Worm (Caenorhabditis elegans): Measurements from ENCODE around the gene str-92.

The str-92 gene

DNA sequence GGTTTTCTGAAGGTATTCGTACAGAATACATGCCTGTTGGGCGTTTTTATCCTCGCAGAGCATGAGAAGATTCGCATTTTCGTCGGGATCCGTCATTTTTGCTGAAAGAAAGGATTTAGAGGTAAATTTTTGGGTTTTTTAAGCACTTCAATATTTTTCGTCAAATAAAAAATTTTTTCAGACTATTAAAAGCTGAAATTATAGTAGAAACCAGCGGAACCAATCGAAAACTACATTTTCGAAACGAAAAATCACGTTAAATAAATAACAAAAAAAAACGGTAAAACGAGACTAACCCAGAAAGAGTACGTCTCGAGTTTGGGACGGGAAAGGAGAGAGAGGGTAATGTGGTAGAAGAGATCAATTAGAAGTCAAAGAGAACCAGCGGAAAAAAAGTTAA, 26.0 kb downstream of the str-92 start, which contains the start of gene fbxa-192:
Gene fbxa-192 (minus strand): TSS at position 101 of the 400 bp plus-strand sequence.
- no peak for TF ChIP-seq zip-4 (GFP tag; optimal IDR thresholded peaks at IDR 0.05)
- no peak for TF ChIP-seq F16B12.6 (tag; optimal IDR thresholded peaks at IDR 0.05)
- no peak for TF ChIP-seq unc-86 (tag; optimal IDR thresholded peaks at IDR 0.05)
- TF ChIP-seq mep-1 (tag; optimal IDR thresholded peaks at IDR 0.05), result no peak
- no peak for TF ChIP-seq ceh-63 (GFP tag; optimal IDR thresholded peaks at IDR 0.05)
- TF ChIP-seq nhr-19 (GFP tag; conservative IDR thresholded peaks at IDR 0.05), result no peak
- no peak for TF ChIP-seq tlp-1 (tag; optimal IDR thresholded peaks at IDR 0.05)
- no peak for TF ChIP-seq jun-1 (tag; optimal IDR thresholded peaks at IDR 0.05)
- no peak for TF ChIP-seq skn-1 (tag; optimal IDR thresholded peaks at IDR 0.05)
- no peak for TF ChIP-seq lin-13 (GFP tag; optimal IDR thresholded peaks at IDR 0.05)
- TF ChIP-seq fkh-8 (tag; optimal IDR thresholded peaks at IDR 0.05), result no peak
- no peak for TF ChIP-seq unc-98 (GFP tag; IDR thresholded peaks at IDR 0.05)
- no peak for TF ChIP-seq lin-15B (tag; optimal IDR thresholded peaks at IDR 0.05)
- TF ChIP-seq zag-1 (tag; optimal IDR thresholded peaks at IDR 0.05), result no peak
- no peak for TF ChIP-seq nhr-12 (tag; optimal IDR thresholded peaks at IDR 0.05)
- TF ChIP-seq ceh-8 (GFP tag; optimal IDR thresholded peaks at IDR 0.05), result no peak
- TF ChIP-seq unc-130 (tag; optimal IDR thresholded peaks at IDR 0.05), result no peak
- no peak for TF ChIP-seq C16A3.4 (tag; optimal IDR thresholded peaks at IDR 0.05)
- TF ChIP-seq lsy-2 (tag; optimal IDR thresholded peaks at IDR 0.05), result no peak

DNA sequence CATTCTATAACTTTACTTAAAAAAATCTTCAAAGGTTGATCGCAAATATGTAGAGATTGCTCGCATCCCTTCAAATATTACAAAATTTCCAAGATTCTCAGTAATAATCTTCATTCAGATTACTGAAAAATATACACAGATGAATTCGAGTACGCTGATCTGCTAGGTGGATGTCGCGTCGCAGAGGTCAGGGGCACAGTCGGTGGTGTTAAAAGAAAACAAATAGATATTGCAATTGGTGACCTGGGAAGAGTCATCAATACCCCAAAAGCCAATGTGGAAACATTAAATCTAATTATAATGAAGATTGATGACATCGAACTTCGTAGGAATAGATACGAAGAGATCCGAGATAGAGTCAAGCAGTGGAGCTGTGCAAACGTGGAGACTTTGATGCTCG, 47.9 kb downstream of the str-92 start, which contains the start of gene F57G4.10:
Gene F57G4.10 (plus strand): TSS at position 301 of the 400 bp plus-strand sequence.
- no peak for TF ChIP-seq fkh-8 (tag; optimal IDR thresholded peaks at IDR 0.05)
- no peak for TF ChIP-seq unc-98 (GFP tag; IDR thresholded peaks at IDR 0.05)
- no peak for TF ChIP-seq jun-1 (tag; optimal IDR thresholded peaks at IDR 0.05)
- TF ChIP-seq rnt-1 (tag; optimal IDR thresholded peaks at IDR 0.05), result no peak
- TF ChIP-seq snpc-4 (tag; optimal IDR thresholded peaks at IDR 0.05), result no peak
- TF ChIP-seq nhr-28 (tag; optimal IDR thresholded peaks at IDR 0.05), result no peak
- no peak for TF ChIP-seq F16B12.6 (tag; optimal IDR thresholded peaks at IDR 0.05)
- TF ChIP-seq elt-3 (tag; optimal IDR thresholded peaks at IDR 0.05), result no peak
- TF ChIP-seq egl-13 (tag; optimal IDR thresholded peaks at IDR 0.05), result no peak
- no peak for TF ChIP-seq C04F5.9 (tag; optimal IDR thresholded peaks at IDR 0.05)
- TF ChIP-seq unc-130 (tag; optimal IDR thresholded peaks at IDR 0.05), result no peak
- no peak for TF ChIP-seq fkh-4 (tag; optimal IDR thresholded peaks at IDR 0.05; ENCODE audit: borderline replicate concordance)
